Fruit fly (Drosophila melanogaster): ENCODE results near the gene CG14913.

dm6 chr2L:11065106-11065878 is 48.5 kb downstream of the CG14913 start:
- peak; percentile 63 for TF ChIP-seq CG8159 (tag; optimal IDR thresholded peaks at IDR 0.05)
- no peak for TF ChIP-seq gl (tag; optimal IDR thresholded peaks at IDR 0.05)
- no peak for TF ChIP-seq CG10348 (GFP tag; IDR thresholded peaks at IDR 0.05)
- no peak for TF ChIP-seq EcR (GFP tag; optimal IDR thresholded peaks at IDR 0.05)
- no peak for TF ChIP-seq fd96Ca (GFP tag; IDR thresholded peaks at IDR 0.05)
- TF ChIP-seq CG14655 (GFP tag; optimal IDR thresholded peaks at IDR 0.05): peak; percentile 39
- peak; percentile 61 for TF ChIP-seq Snoo (tag; optimal IDR thresholded peaks at IDR 0.05)
